Fruit fly (Drosophila melanogaster) Kc167 (cell line): ENCODE results near the gene CREG.

Experiments used
- Myc ChIP-seq: fragments of >200 bp; optimal IDR thresholded peaks from 2 replicates; lab custom pipeline; 2017; ENCODE audit warnings: missing external identifiers
- Sin3A ChIP-seq: fragments of >200 bp; optimal IDR thresholded peaks from 2 replicates; lab custom pipeline; 2018; ENCODE audit warnings: missing external identifiers
- h ChIP-seq: fragments of >200 bp; optimal IDR thresholded peaks from 3 replicates; lab custom pipeline; 2018; ENCODE audit warnings: missing external identifiers
- insv ChIP-seq: fragments of >200 bp; optimal IDR thresholded peaks from 3 replicates; lab custom pipeline; 2018; ENCODE audit warnings: missing external identifiers
- psq ChIP-seq: fragments of >200 bp; optimal IDR thresholded peaks from 2 replicates; lab custom pipeline; 2017; ENCODE audit warnings: missing external identifiers
- ttk ChIP-seq: sonication (Bioruptor generic); optimal IDR thresholded peaks from 2 replicates; lab custom pipeline; 2017; ENCODE audit warnings: missing external identifiers

Gene CREG

dm6 chr3R:17359370-17359769, 35.1 kb downstream of the CREG start:
- TF ChIP-seq insv (lab: Kevin White, UChicago) (no peak), psq (lab: Kevin White, UChicago) (no peak), ttk (lab: Kevin White, UChicago) (no peak), Sin3A (no peak), Myc (no peak), h (lab: Kevin White, UChicago) (no peak)

- TF ChIP-seq h (lab: Kevin White, UChicago) = no peak
- no peak for TF ChIP-seq ttk (lab: Kevin White, UChicago)
- no peak for TF ChIP-seq psq (lab: Kevin White, UChicago)
- no peak for TF ChIP-seq Myc
- TF ChIP-seq insv (lab: Kevin White, UChicago) = no peak
- TF ChIP-seq Sin3A = no peak
Measured at dm6 chr3R:17346212-17346611, 48.2 kb downstream of the CREG start.
